Worm (Caenorhabditis elegans): ENCODE measurements around the gene sre-12.

ce11 chrV:6928938-6929337 lies 50.0 kb downstream of the sre-12 start, which contains the start of gene unc-68:
- no peak for TF ChIP-seq nhr-6 (tag; optimal IDR thresholded peaks at IDR 0.05)
- no peak for TF ChIP-seq nhr-237 (tag; optimal IDR thresholded peaks at IDR 0.05)
- no peak for TF ChIP-seq nhr-25 (tag; optimal IDR thresholded peaks at IDR 0.05; ENCODE audit: borderline replicate concordance, insufficient read depth)
- no peak for TF ChIP-seq lsy-2 (tag; optimal IDR thresholded peaks at IDR 0.05)
- TF ChIP-seq R02D3.7 (tag; optimal IDR thresholded peaks at IDR 0.05), result no peak
- TF ChIP-seq F10B5.3 (tag; optimal IDR thresholded peaks at IDR 0.05), result no peak
- TF ChIP-seq rbr-2 (tag; optimal IDR thresholded peaks at IDR 0.05), result no peak
